Worm (Caenorhabditis elegans): ENCODE data around the gene R05A10.1.

DNA sequence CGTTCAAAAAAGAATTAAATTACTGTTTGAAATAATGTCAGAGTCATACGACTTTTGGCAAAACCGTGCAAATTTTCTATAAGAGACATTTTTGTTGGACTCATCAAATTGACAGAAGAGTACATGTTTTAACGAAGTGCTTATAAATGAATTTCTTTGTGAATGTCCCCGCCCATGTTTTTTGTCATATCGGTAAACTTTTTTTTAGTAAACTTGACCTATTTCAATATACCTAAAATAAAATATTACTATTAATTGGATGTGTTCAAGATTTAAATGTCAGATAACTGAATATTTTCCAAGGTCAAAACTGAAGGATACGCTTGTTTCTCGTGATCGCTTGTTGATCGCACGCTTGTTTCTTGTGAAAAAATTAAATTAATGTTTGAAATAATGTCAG is 24.1 kb upstream of the R05A10.1 start, which contains the start of gene R05A10.8:
- TF ChIP-seq lim-6 (tag; optimal IDR thresholded peaks at IDR 0.05) (no peak), pqm-1 (tag; optimal IDR thresholded peaks at IDR 0.05) (no peak), syd-9 (tag; optimal IDR thresholded peaks at IDR 0.05) (no peak), hlh-15 (tag; optimal IDR thresholded peaks at IDR 0.05) (no peak), rnt-1 (tag; optimal IDR thresholded peaks at IDR 0.05) (no peak), pha-4 (tag; optimal IDR thresholded peaks at IDR 0.05) (no peak), tbx-7 (tag; optimal IDR thresholded peaks at IDR 0.05) (no peak), elt-2 (tag; optimal IDR thresholded peaks at IDR 0.05) (no peak), sdc-2 (tag; optimal IDR thresholded peaks at IDR 0.05) (no peak), tbx-2 (tag; optimal IDR thresholded peaks at IDR 0.05) (no peak), pros-1 (tag; optimal IDR thresholded peaks at IDR 0.05) (no peak), nhr-11 (tag; optimal IDR thresholded peaks at IDR 0.05) (no peak), fkh-10 (GFP tag; optimal IDR thresholded peaks at IDR 0.05) (no peak)
